Fruit fly (Drosophila melanogaster): ENCODE data around the gene CG9915.

Gene CG9915

dm6 chrX:16263415-16263814 lies 49.5 kb downstream of the CG9915 start (continued):
- TF ChIP-seq sug (tag; optimal IDR thresholded peaks at IDR 0.05) (peak; percentile 51), stwl (tag; optimal IDR thresholded peaks at IDR 0.05) (no peak), hbn (GFP tag; IDR thresholded peaks at IDR 0.05; ENCODE audit: partially characterized antibody) (no peak), tgo (GFP tag; IDR thresholded peaks at IDR 0.05) (peak; percentile 74), CG8089 (GFP tag; optimal IDR thresholded peaks at IDR 0.05) (peak; percentile 45), CG3065 (GFP tag; optimal IDR thresholded peaks at IDR 0.05) (peak; percentile 13), sna (GFP tag; IDR thresholded peaks at IDR 0.05; ENCODE audit: partially characterized antibody) (no peak), Rfx (GFP tag; IDR thresholded peaks at IDR 0.05) (peak; percentile 77), bsh (GFP tag; optimal IDR thresholded peaks at IDR 0.05) (peak; percentile 12 to 89), ap (GFP tag; IDR thresholded peaks at IDR 0.05) (peak; percentile 66; the same call in 1 of the 2 replicates), ham (GFP tag; IDR thresholded peaks at IDR 0.05) (no peak), Hmx (GFP tag; optimal IDR thresholded peaks at IDR 0.05) (no peak), kah (GFP tag; optimal IDR thresholded peaks at IDR 0.05) (peak; percentile 32), CG1529 (GFP tag; optimal IDR thresholded peaks at IDR 0.05) (peak; percentile 52), CG2889 (GFP tag; IDR thresholded peaks at IDR 0.05) (peak; percentile 39; the same call in 1 of the 3 replicates), Bgb (GFP tag; IDR thresholded peaks at IDR 0.05; ENCODE audit: partially characterized antibody) (no peak), ro (GFP tag; IDR thresholded peaks at IDR 0.05) (peak; percentile 52; the same call in 1 of the 2 replicates), Ets97D (GFP tag; optimal IDR thresholded peaks at IDR 0.05) (peak; percentile 18), CG1233 (GFP tag; optimal IDR thresholded peaks at IDR 0.05) (peak; percentile 72), slbo (GFP tag; IDR thresholded peaks at IDR 0.05) (peak; percentile 77), pb (GFP tag; optimal IDR thresholded peaks at IDR 0.05) (no peak), disco-r (GFP tag; optimal IDR thresholded peaks at IDR 0.05) (no peak), Nf-YC (tag; optimal IDR thresholded peaks at IDR 0.05) (peak; percentile 51), Dll (GFP tag; IDR thresholded peaks at IDR 0.05; ENCODE audit: partially characterized antibody) (no peak), D19B (GFP tag; optimal IDR thresholded peaks at IDR 0.05) (peak; percentile 25), CG5953 (GFP tag; IDR thresholded peaks at IDR 0.05) (no peak), CG9727 (GFP tag; optimal IDR thresholded peaks at IDR 0.05) (peak; percentile 81), dimm (GFP tag; IDR thresholded peaks at IDR 0.05) (no peak), pfk (GFP tag; optimal IDR thresholded peaks at IDR 0.05) (no peak), CG2116 (GFP tag; optimal IDR thresholded peaks at IDR 0.05) (peak; percentile 13), lbe (GFP tag; optimal IDR thresholded peaks at IDR 0.05) (no peak), CG8924 (tag; optimal IDR thresholded peaks at IDR 0.05) (peak; percentile 83), CG17186 (GFP tag; optimal IDR thresholded peaks at IDR 0.05) (no peak), ems (GFP tag; optimal IDR thresholded peaks at IDR 0.05) (peak; percentile 28), Hr39 (optimal IDR thresholded peaks at IDR 0.05) (no peak), Taf1 (GFP tag; IDR thresholded peaks at IDR 0.05) (peak; percentile 56), D19A (tag; optimal IDR thresholded peaks at IDR 0.05) (peak; percentile 71), CG7372 (GFP tag; IDR thresholded peaks at IDR 0.05) (peak; percentile 51; the same call in 1 of the 2 replicates), Tbp (GFP tag; optimal IDR thresholded peaks at IDR 0.05) (no peak), jigr1 (GFP tag; IDR thresholded peaks at IDR 0.05) (0 out of 3 replicates have a peak, but pooled peaks have one; percentile 47), CG5180 (GFP tag; optimal IDR thresholded peaks at IDR 0.05) (peak; percentile 52), Vsx1 (GFP tag; optimal IDR thresholded peaks at IDR 0.05) (peak; percentile 46), ara (GFP tag; IDR thresholded peaks at IDR 0.05) (peak; percentile 79; the same call in 1 of the 2 replicates), sqz (GFP tag; optimal IDR thresholded peaks at IDR 0.05) (peak; percentile 48), HLHmδ (GFP tag; optimal IDR thresholded peaks at IDR 0.05) (no peak), prd (optimal IDR thresholded peaks at IDR 0.05) (no peak), prd (GFP tag; IDR thresholded peaks at IDR 0.05) (peak; percentile 89), sens (GFP tag) (peak; percentile 95), br (optimal IDR thresholded peaks at IDR 0.05) (no peak), org-1 (GFP tag; optimal IDR thresholded peaks at IDR 0.05) (peak; percentile 74), tio (GFP tag; optimal IDR thresholded peaks at IDR 0.05) (no peak), sob (GFP tag; IDR thresholded peaks at IDR 0.05) (peak; percentile 73), HLH54F (GFP tag; optimal IDR thresholded peaks at IDR 0.05) (peak; percentile 19)

All from whole organism, embryonic.